Worm (Caenorhabditis elegans): ENCODE measurements around the gene K09E2.3.

ce11 chrX:8723840-8724239, 51.0 kb downstream of the K09E2.3 start:
- TF ChIP-seq lsy-2 (tag; optimal IDR thresholded peaks at IDR 0.05) (peak in 1 of 2 experiments; percentile 35), ztf-1 (GFP tag; conservative IDR thresholded peaks at IDR 0.05) (no peak), elt-3 (tag; optimal IDR thresholded peaks at IDR 0.05) (no peak), skn-1 (tag; optimal IDR thresholded peaks at IDR 0.05) (no peak), dmd-4 (tag; optimal IDR thresholded peaks at IDR 0.05) (no peak), elt-1 (tag; optimal IDR thresholded peaks at IDR 0.05) (no peak), nhr-21 (tag; optimal IDR thresholded peaks at IDR 0.05) (no peak), ztf-11 (tag; optimal IDR thresholded peaks at IDR 0.05) (no peak), lin-39 (tag; optimal IDR thresholded peaks at IDR 0.05) (no peak), nhr-6 (tag; optimal IDR thresholded peaks at IDR 0.05) (no peak), lin-13 (GFP tag; optimal IDR thresholded peaks at IDR 0.05) (peak; percentile 6), gmeb-1 (tag; optimal IDR thresholded peaks at IDR 0.05) (no peak), nhr-77 (tag; optimal IDR thresholded peaks at IDR 0.05) (no peak)

All from whole organism, L2 larva.